Worm (Caenorhabditis elegans): ENCODE measurements around the gene str-135.

The str-135 gene

ce11 chrV:8247311-8248105, 33.2 kb downstream of the str-135 start (continued):
- TF ChIP-seq set-16 (GFP tag; IDR thresholded peaks at IDR 0.05) (no peak), hlh-11 (tag; optimal IDR thresholded peaks at IDR 0.05) (peak; percentile 79), dmd-6 (GFP tag; IDR thresholded peaks at IDR 0.05) (peak; percentile 41), daf-8 (GFP tag; IDR thresholded peaks at IDR 0.05) (no peak), zag-1 (tag; optimal IDR thresholded peaks at IDR 0.05) (no peak), ZK546.5 (tag; optimal IDR thresholded peaks at IDR 0.05) (no peak), D1046.2 (GFP tag; IDR thresholded peaks at IDR 0.05) (no peak), unc-39 (tag; optimal IDR thresholded peaks at IDR 0.05) (no peak), nhr-76 (tag; optimal IDR thresholded peaks at IDR 0.05) (no peak), ctbp-1 (GFP tag; IDR thresholded peaks at IDR 0.05) (no peak), ztf-11 (tag; optimal IDR thresholded peaks at IDR 0.05) (no peak), Y75B8A.6 (GFP tag; IDR thresholded peaks at IDR 0.05) (no peak), zfp-3 (GFP tag; conservative IDR thresholded peaks at IDR 0.05) (no peak), zip-2 (tag; optimal IDR thresholded peaks at IDR 0.05) (peak; percentile 25), mdt-29 (GFP tag; IDR thresholded peaks at IDR 0.05) (peak; percentile 9; the same call in 1 of the 2 replicates), hmg-1.1 (GFP tag; IDR thresholded peaks at IDR 0.05) (0 out of 2 replicates have a peak, but pooled peaks have one; percentile 20)

DNA sequence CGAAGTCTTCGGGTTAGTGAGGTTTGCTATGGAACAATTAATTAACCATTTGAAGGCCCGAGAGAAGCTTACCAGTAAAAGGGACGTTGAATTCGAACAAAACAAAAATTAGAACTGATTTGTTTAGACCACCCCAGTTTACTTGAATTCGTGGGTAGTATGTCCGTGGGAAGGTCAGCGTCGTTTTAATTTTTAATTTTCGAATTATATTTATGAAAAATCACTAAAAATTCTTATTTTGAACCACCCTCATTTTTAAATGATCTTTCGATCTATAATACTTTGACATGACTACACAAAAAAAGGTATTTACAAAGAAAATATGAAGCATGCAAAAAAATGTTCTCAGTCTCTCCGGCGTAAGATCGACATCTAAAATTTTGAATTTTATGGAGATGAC, 35.2 kb downstream of the str-135 start, which contains the start of gene C16D9.5:
TSS of gene C16D9.5 (minus strand) at position 101 of the 400 bp plus-strand sequence.
- TF ChIP-seq dve-1 (tag; optimal IDR thresholded peaks at IDR 0.05; ENCODE audit: insufficient read depth) (no peak), madf-5 (GFP tag; IDR thresholded peaks at IDR 0.05) (no peak), fos-1 (tag; optimal IDR thresholded peaks at IDR 0.05) (no peak), lin-39 (tag; optimal IDR thresholded peaks at IDR 0.05) (no peak), nhr-42 (GFP tag; IDR thresholded peaks at IDR 0.05) (no peak), snpc-1.2 (GFP tag; IDR thresholded peaks at IDR 0.05) (no peak), daf-8 (GFP tag; IDR thresholded peaks at IDR 0.05) (no peak), lin-1 (GFP tag; IDR thresholded peaks at IDR 0.05) (no peak), hlh-30 (tag; optimal IDR thresholded peaks at IDR 0.05; ENCODE audit: insufficient read depth) (no peak), mdt-29 (GFP tag; IDR thresholded peaks at IDR 0.05) (no peak), dmd-8 (GFP tag; IDR thresholded peaks at IDR 0.05) (no peak), Y75B8A.6 (GFP tag; IDR thresholded peaks at IDR 0.05) (no peak), cey-2 (tag; optimal IDR thresholded peaks at IDR 0.05; ENCODE audit: borderline replicate concordance, insufficient read depth) (no peak), F37D6.2 (tag; optimal IDR thresholded peaks at IDR 0.05) (no peak), arid-1 (GFP tag; conservative IDR thresholded peaks at IDR 0.05) (no peak)

DNA sequence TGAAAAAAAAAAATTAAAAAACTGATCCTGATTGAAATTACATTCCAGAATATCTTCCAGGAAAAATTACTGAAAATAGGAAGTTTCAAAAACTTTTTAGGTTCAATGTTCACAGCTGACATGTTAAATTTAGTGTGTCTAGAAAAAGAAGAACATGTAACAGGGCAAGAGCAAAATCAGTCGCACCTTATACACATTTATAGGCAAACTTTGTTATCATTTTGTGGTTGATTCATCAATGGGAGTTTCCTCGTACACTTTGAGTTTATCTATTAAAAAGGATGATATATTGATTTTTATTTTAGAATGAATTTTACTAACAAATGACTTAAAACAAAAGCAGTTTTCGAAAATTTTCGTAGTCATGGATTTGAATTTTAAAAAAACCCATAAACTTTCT, 37.5 kb downstream of the str-135 start:
- TF ChIP-seq lin-29 (GFP tag; IDR thresholded peaks at IDR 0.05) (no peak), daf-16 (GFP tag; optimal IDR thresholded peaks at IDR 0.05) (no peak), daf-16 (tag; optimal IDR thresholded peaks at IDR 0.05) (peak; percentile 26), madf-5 (GFP tag; IDR thresholded peaks at IDR 0.05) (no peak), ztf-11 (tag; optimal IDR thresholded peaks at IDR 0.05) (no peak), dpl-1 (GFP tag; optimal IDR thresholded peaks at IDR 0.05) (no peak), unc-130 (GFP tag; optimal IDR thresholded peaks at IDR 0.05) (no peak), unc-62 (GFP tag; optimal IDR thresholded peaks at IDR 0.05 in 1 of 2) (peak in 1 of 2 experiments; percentile 64), unc-62 (tag; optimal IDR thresholded peaks at IDR 0.05) (no peak), Y5F2A.4 (GFP tag; optimal IDR thresholded peaks at IDR 0.05) (no peak), tra-1 (GFP tag; IDR thresholded peaks at IDR 0.05) (no peak), lin-38 (GFP tag; IDR thresholded peaks at IDR 0.05) (no peak), aha-1 (tag) (peak; percentile 29), T20F7.1 (GFP tag; optimal IDR thresholded peaks at IDR 0.05) (no peak), lir-3 (tag; optimal IDR thresholded peaks at IDR 0.05) (no peak), nhr-28 (tag; optimal IDR thresholded peaks at IDR 0.05) (peak; percentile 48), ceh-32 (tag; optimal IDR thresholded peaks at IDR 0.05; ENCODE audit: poor library complexity) (no peak), pqm-1 (tag; optimal IDR thresholded peaks at IDR 0.05) (peak; percentile 50)

Data from whole organism, L4 larva.